Worm (Caenorhabditis elegans) whole organism, L4/young adult: ENCODE measurements around the gene F26F4.2.

Source experiments
- W03F9.2 ChIP-seq: fragments of 150-350 bp; optimal IDR thresholded peaks from 2 replicates; lab custom pipeline; 2014; ENCODE audit warnings: missing biosample characterization, missing genetic modification characterization
- dao-5 ChIP-seq: sonication (generic microtip); optimal IDR thresholded peaks from 2 replicates; lab custom pipeline; 2016; ENCODE audit warnings: missing genotype, missing genetic modification characterization, moderate library complexity, missing compliant biosample characterization
- him-1 ChIP-seq: sonication (generic microtip); optimal IDR thresholded peaks from 2 replicates; lab custom pipeline; 2016; ENCODE audit warnings: missing genotype, missing genetic modification reagents, missing genetic modification characterization, missing compliant biosample characterization

ce11 chrIII:4875663-4876062 is 35.4 kb upstream of the F26F4.2 start:
- no peak for TF ChIP-seq him-1 (tag; lab: Kevin White, UChicago)
- no peak for TF ChIP-seq dao-5 (tag; lab: Kevin White, UChicago)
- no peak for TF ChIP-seq W03F9.2 (tag; lab: Kevin White, UChicago)
